Worm (Caenorhabditis elegans): ENCODE results near the gene lbp-4.

ce11 chrV:7803563-7803962 is 16.8 kb upstream of the lbp-4 start:
- TF ChIP-seq ZK185.1 (tag; optimal IDR thresholded peaks at IDR 0.05; ENCODE audit: poor library complexity, severe bottlenecking) (no peak), attf-6 (GFP tag; IDR thresholded peaks at IDR 0.05) (no peak), B0261.1 (tag; optimal IDR thresholded peaks at IDR 0.05) (no peak), let-607 (tag; optimal IDR thresholded peaks at IDR 0.05) (no peak), Y79H2A.3 (GFP tag; conservative IDR thresholded peaks at IDR 0.05) (no peak), madf-3 (GFP tag; IDR thresholded peaks at IDR 0.05) (no peak), B0019.2 (GFP tag; conservative IDR thresholded peaks at IDR 0.05) (no peak), hsf-1 (GFP tag; IDR thresholded peaks at IDR 0.05) (no peak), bed-1 (GFP tag; IDR thresholded peaks at IDR 0.05) (no peak), dpl-1 (GFP tag; optimal IDR thresholded peaks at IDR 0.05) (no peak), die-1 (tag; optimal IDR thresholded peaks at IDR 0.05) (no peak), F33H1.4 (GFP tag; IDR thresholded peaks at IDR 0.05) (peak; percentile 80), snpc-1.1 (tag; optimal IDR thresholded peaks at IDR 0.05; ENCODE audit: insufficient read depth) (no peak)

Measured in whole organism, young adult.